Worm (Caenorhabditis elegans): ENCODE data around the gene R07E5.19.

The R07E5.19 gene

DNA sequence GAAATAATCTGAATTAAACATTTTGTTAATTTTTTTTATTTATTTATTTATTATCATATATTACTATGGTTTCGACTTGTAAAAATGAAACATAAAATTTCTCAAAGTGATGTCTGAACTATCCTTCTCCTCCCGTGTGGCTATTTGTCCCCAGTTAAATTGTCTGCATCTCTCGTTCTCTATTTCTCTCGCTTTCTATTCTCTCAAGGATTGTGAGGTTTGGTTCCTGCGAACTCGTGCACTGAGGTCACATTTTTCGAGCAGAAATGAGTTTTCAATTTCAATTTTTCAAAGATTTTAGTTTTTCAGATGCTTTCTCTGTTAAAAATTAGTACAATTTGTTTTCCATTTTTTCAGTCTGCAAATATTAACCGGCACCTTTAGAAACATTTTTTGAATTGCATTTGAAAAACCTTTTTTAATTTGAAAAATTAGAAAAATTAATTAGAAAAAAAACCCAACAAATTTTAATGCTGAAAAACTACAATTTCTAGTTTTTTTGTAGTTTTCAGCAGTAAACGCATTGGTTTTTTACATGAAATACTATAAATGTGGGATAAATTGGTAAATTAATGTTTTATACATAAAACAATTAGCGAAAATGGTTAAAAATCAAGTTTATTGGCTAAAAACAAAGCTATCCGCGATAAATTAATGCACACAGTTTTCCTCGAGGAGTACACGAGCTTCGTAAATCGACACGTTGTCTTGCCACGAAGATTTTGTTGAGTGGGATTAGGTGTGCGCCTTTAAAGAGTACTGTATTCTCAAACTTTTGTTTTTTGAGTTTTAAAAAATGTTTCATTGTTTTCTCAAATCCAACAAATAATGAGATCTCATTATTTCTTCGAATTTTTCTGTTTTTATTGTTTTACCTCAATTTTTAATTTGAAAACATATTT lies 5.5 kb downstream of the R07E5.19 start (continued):
- no peak for TF ChIP-seq fkh-8 (tag; optimal IDR thresholded peaks at IDR 0.05)
- no peak for TF ChIP-seq aly-2 (tag; optimal IDR thresholded peaks at IDR 0.05)
- peak; percentile 24 for TF ChIP-seq swsn-7 (tag; optimal IDR thresholded peaks at IDR 0.05)
- peak; percentile 64 for TF ChIP-seq dsc-1 (tag; optimal IDR thresholded peaks at IDR 0.05)
- TF ChIP-seq mab-9 (GFP tag; IDR thresholded peaks at IDR 0.05) = no peak
- TF ChIP-seq hlh-17 (GFP tag; optimal IDR thresholded peaks at IDR 0.05; ENCODE audit: borderline replicate concordance) = no peak
- TF ChIP-seq elt-2 (tag; optimal IDR thresholded peaks at IDR 0.05) = peak; percentile 20
- TF ChIP-seq nhr-85 (tag) = peak; percentile 80
- TF ChIP-seq nhr-19 (GFP tag; conservative IDR thresholded peaks at IDR 0.05) = peak; percentile 48
- no peak for TF ChIP-seq grh-1 (GFP tag; IDR thresholded peaks at IDR 0.05)
- TF ChIP-seq nhr-11 (tag; optimal IDR thresholded peaks at IDR 0.05) = no peak
- TF ChIP-seq unc-62 (GFP tag; optimal IDR thresholded peaks at IDR 0.05) = no peak
- TF ChIP-seq elt-3 (tag; optimal IDR thresholded peaks at IDR 0.05) = no peak
- no peak for TF ChIP-seq Y116A8C.19 (tag; optimal IDR thresholded peaks at IDR 0.05; ENCODE audit: borderline replicate concordance)
- peak; percentile 2 to 41 (median 4) for TF ChIP-seq dpl-1 (GFP tag; optimal IDR thresholded peaks at IDR 0.05)
- peak; percentile 60 for TF ChIP-seq nhr-47 (tag; optimal IDR thresholded peaks at IDR 0.05)
- TF ChIP-seq lin-14 (GFP tag; optimal IDR thresholded peaks at IDR 0.05) = peak; percentile 88
- TF ChIP-seq hpl-2 (GFP tag; optimal IDR thresholded peaks at IDR 0.05) = no peak
- no peak for TF ChIP-seq isw-1 (GFP tag; IDR thresholded peaks at IDR 0.05)
- TF ChIP-seq vab-15 (tag; optimal IDR thresholded peaks at IDR 0.05) = no peak
- TF ChIP-seq nhr-77 (tag; optimal IDR thresholded peaks at IDR 0.05) = no peak
- no peak for TF ChIP-seq ceh-63 (GFP tag; optimal IDR thresholded peaks at IDR 0.05)
- TF ChIP-seq F16B12.6 (tag; optimal IDR thresholded peaks at IDR 0.05) = peak; percentile 19
- peak; percentile 39 for TF ChIP-seq nhr-90 (tag; optimal IDR thresholded peaks at IDR 0.05; ENCODE audit: poor library complexity)
- peak; percentile 48 for TF ChIP-seq rnt-1 (tag; optimal IDR thresholded peaks at IDR 0.05)
- TF ChIP-seq tbx-2 (tag; optimal IDR thresholded peaks at IDR 0.05) = peak; percentile 42
- no peak for TF ChIP-seq efl-3 (GFP tag; optimal IDR thresholded peaks at IDR 0.05)
- TF ChIP-seq lsy-2 (tag; optimal IDR thresholded peaks at IDR 0.05) = peak; percentile 27 to 52
- TF ChIP-seq nhr-20 (tag; optimal IDR thresholded peaks at IDR 0.05) = peak; percentile 83
- TF ChIP-seq ets-5 (GFP tag; IDR thresholded peaks at IDR 0.05) = no peak
- TF ChIP-seq ztf-11 (tag; optimal IDR thresholded peaks at IDR 0.05) = no peak
- peak; percentile 26 to 33 for TF ChIP-seq efl-1 (optimal IDR thresholded peaks at IDR 0.05)
- TF ChIP-seq efl-1 (GFP tag; optimal IDR thresholded peaks at IDR 0.05 in 1 of 2) = peak in 1 of 2 experiments; percentile 28
- no peak for TF ChIP-seq C34B4.2 (tag; optimal IDR thresholded peaks at IDR 0.05)
- no peak for TF ChIP-seq zip-4 (GFP tag; optimal IDR thresholded peaks at IDR 0.05)

DNA sequence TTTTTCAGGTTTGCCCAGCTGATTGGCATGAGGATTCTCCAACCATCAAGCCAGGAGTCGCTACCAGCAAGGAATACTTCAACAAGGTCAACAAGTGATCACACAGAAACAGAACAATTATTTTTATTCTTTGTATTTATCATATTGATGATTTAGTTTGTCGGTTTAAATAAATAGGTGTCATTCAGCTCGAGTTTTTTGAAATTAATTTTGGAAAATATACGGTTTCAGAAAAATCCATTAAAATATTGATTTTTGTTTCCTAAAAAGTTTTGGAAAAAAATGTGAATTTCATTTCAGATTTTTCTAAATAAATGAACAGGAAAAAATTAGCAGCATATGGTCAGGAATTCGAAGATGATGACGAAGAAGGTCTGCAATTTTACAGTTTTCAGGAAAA lies 9.6 kb downstream of the R07E5.19 start, which contains the start of gene gpch-1:
TSS of gene gpch-1 (plus strand) at position 301 of the 400 bp plus-strand sequence.
- TF ChIP-seq elt-3 (tag; optimal IDR thresholded peaks at IDR 0.05) (no peak), elt-2 (tag; optimal IDR thresholded peaks at IDR 0.05) (no peak), nhr-11 (tag; optimal IDR thresholded peaks at IDR 0.05) (no peak), hlh-4 (tag; optimal IDR thresholded peaks at IDR 0.05) (no peak), fkh-4 (tag; optimal IDR thresholded peaks at IDR 0.05; ENCODE audit: borderline replicate concordance) (no peak), C16A3.4 (tag; optimal IDR thresholded peaks at IDR 0.05) (no peak), zip-4 (GFP tag; optimal IDR thresholded peaks at IDR 0.05) (no peak), pag-3 (tag; optimal IDR thresholded peaks at IDR 0.05; ENCODE audit: borderline replicate concordance, insufficient read depth) (no peak), Y116A8C.19 (tag; optimal IDR thresholded peaks at IDR 0.05; ENCODE audit: borderline replicate concordance) (no peak), nhr-12 (tag; optimal IDR thresholded peaks at IDR 0.05) (no peak), isw-1 (GFP tag; IDR thresholded peaks at IDR 0.05) (no peak), unc-86 (tag; optimal IDR thresholded peaks at IDR 0.05) (no peak), sox-4 (tag; optimal IDR thresholded peaks at IDR 0.05) (no peak), ama-1 (optimal IDR thresholded peaks at IDR 0.05) (no peak)
